Fruit fly (Drosophila melanogaster): Measurements from ENCODE around the gene CG13050.

DNA sequence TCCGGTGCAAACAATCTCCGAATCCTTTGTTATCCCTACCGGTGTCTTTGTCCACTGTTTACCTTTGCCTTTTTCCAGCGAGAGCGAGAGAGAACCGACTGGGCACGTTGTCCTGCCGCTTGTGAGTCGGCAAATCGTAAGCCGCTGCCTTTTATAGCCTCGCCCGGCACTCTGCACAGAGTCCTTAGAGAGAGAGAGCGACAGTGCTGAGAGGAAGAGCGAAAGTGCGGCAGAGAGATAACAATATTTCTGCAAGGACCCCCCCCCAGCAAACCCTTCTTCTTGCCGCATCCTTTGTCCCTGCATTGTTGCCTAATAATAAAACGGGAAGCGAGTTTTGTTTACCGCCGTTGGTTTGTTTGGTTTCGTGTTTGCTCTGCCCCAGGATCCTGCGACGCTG is 26.8 kb downstream of the CG13050 start, which contains the start of gene CG13055:
- TF ChIP-seq OdsH (GFP tag; optimal IDR thresholded peaks at IDR 0.05), result no peak
- TF ChIP-seq dmrt93B (GFP tag; optimal IDR thresholded peaks at IDR 0.05), result no peak
- no peak for TF ChIP-seq lola (GFP tag; optimal IDR thresholded peaks at IDR 0.05)
- no peak for TF ChIP-seq sage (GFP tag; optimal IDR thresholded peaks at IDR 0.05)
- TF ChIP-seq Abd-B (GFP tag; optimal IDR thresholded peaks at IDR 0.05), result no peak
- no peak for TF ChIP-seq psq (GFP tag; optimal IDR thresholded peaks at IDR 0.05)
- TF ChIP-seq Myc (optimal IDR thresholded peaks at IDR 0.05), result no peak
- TF ChIP-seq tai (GFP tag; optimal IDR thresholded peaks at IDR 0.05), result no peak
- TF ChIP-seq h (GFP tag; optimal IDR thresholded peaks at IDR 0.05), result no peak
- no peak for TF ChIP-seq Jra (GFP tag; optimal IDR thresholded peaks at IDR 0.05)

Measured in whole organism, wandering third instar larva.